Worm (Caenorhabditis elegans) whole organism, late embryonic: ENCODE measurements around the gene fbxc-49.

Experiments used
- C08G9.2 ChIP-seq: sonication (generic microtip); optimal IDR thresholded peaks from 2 replicates; lab custom pipeline; 2016; ENCODE audit warnings: mild to moderate bottlenecking, missing genetic modification characterization, moderate library complexity, missing compliant biosample characterization
- ama-1 ChIP-seq: fragments of 150-350 bp; optimal IDR thresholded peaks from 2 replicates; lab custom pipeline; 2014
- che-1 ChIP-seq: sonication (generic microtip); optimal IDR thresholded peaks from 2 replicates; lab custom pipeline; 2016; ENCODE audit warnings: mild to moderate bottlenecking, missing genetic modification characterization, missing compliant biosample characterization
- dve-1 ChIP-seq: sonication (generic microtip); optimal IDR thresholded peaks from 2 replicates; lab custom pipeline; 2017; ENCODE audit warnings: antibody characterized with exemption, mild to moderate bottlenecking, missing genetic modification characterization, missing compliant biosample characterization
- fkh-10 ChIP-seq: fragments of 150-350 bp; optimal IDR thresholded peaks from 2 replicates; lab custom pipeline; 2014; ENCODE audit warnings: missing biosample characterization, missing genetic modification reagents, missing genetic modification characterization
- hlh-30 ChIP-seq: sonication (generic microtip); optimal IDR thresholded peaks from 2 replicates; lab custom pipeline; 2017; ENCODE audit warnings: antibody characterized with exemption, missing genetic modification characterization, missing compliant biosample characterization; ENCODE audit not compliant: insufficient read depth
- mec-3 ChIP-seq: sonication (generic microtip); optimal IDR thresholded peaks from 2 replicates; lab custom pipeline; 2016; ENCODE audit warnings: borderline replicate concordance, missing genetic modification characterization, missing compliant biosample characterization
- pqm-1 ChIP-seq: sonication (generic microtip); optimal IDR thresholded peaks from 2 replicates; lab custom pipeline; 2016; ENCODE audit warnings: missing genetic modification characterization, missing compliant biosample characterization
- tbx-2 ChIP-seq: sonication (generic microtip); optimal IDR thresholded peaks from 2 replicates; lab custom pipeline; 2016; ENCODE audit warnings: missing genetic modification characterization, missing compliant biosample characterization

DNA sequence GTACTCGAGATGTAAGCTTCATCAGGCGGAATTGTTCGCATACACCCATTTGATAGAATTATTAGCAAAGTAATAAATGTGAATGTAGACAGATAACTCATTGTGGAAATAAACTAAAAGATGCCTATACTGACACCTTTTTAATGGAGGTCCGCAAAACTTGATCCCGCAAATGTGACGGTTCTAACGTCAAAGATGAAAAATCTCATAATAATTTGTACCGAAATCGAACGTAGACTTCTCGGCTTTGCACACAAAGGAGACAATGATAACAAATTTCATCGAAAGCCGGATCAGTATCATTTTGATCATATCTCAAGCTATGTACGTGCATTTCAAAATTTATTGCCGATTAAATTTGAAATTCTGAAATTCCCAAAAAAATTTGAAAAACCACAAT, 24.4 kb downstream of the fbxc-49 start, which contains the start of gene R52.4:
- TF ChIP-seq tbx-2 (no peak), mec-3 (no peak), ama-1 (no peak), dve-1 (tag; lab: Kevin White, UChicago) (no peak), hlh-30 (no peak), pqm-1 (tag; lab: Kevin White, UChicago) (no peak), che-1 (tag; lab: Kevin White, UChicago) (no peak), C08G9.2 (tag; lab: Kevin White, UChicago) (no peak), fkh-10 (GFP tag; lab: Kevin White, UChicago) (no peak)
